Worm (Caenorhabditis elegans): ENCODE data around the gene zmp-6.

zmp-6 gene

DNA sequence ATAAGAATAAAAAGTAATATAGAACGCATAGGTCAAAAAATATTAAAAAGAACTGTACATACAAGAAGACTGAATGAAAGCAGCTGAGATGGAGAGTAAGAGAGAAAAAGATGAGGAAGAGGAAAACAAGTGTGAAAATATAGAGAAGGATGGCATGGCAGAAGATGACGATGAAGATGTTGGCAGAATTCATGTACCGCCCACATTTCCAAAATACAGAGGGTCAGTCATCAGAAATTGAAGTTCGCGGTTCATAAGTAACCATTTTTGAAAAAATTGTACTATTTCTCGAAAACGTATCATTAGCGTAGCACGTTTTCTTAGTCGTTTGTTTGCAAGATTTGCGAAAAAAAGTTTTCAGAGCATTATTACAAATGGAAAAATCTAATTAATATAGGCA is at the start of gene zmp-6:
Gene zmp-6 (minus strand): TSS at position 101 of the 400 bp plus-strand sequence.
- TF ChIP-seq efl-3 (GFP tag; optimal IDR thresholded peaks at IDR 0.05), result no peak

DNA sequence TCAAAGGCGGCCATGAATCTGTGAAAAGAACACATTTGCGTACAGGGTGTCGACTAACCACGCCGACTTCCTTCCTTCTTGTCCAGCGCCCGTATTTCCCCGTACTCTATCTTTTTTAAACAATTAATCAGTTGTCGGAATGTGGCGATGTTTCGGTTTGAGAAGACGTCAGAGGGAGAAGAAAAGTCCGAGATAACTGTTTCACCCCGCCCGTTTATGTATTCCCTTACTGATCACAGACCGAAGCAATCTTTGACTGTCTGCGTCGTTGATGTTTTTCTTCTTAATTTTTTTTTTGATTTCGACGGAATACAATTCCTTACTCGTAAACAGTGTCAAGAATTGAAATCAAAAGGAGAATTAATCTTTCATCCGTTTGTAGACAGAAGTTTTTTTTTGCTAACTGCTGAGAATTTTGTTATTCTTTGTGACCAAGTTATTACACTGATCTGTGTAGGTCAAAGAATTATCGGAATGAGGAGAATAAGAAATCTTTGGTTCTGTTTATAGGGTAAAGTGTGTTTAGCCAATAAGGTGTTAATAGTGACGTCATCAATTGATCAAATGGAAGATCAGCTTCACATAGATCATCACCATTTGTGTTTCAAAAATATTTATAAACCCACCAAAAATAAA is 49.5 kb upstream of the zmp-6 start:
- no peak for TF ChIP-seq dpl-1 (GFP tag; optimal IDR thresholded peaks at IDR 0.05)
- no peak for TF ChIP-seq sptf-1 (tag; optimal IDR thresholded peaks at IDR 0.05)
- TF ChIP-seq elt-2 (tag; optimal IDR thresholded peaks at IDR 0.05), result no peak
- peak; percentile 42 for TF ChIP-seq nhr-71 (tag; optimal IDR thresholded peaks at IDR 0.05)
- no peak for TF ChIP-seq nhr-77 (tag; optimal IDR thresholded peaks at IDR 0.05)
- peak in 3 of 6 experiments; percentile 58 to 71 (median 65) for TF ChIP-seq elt-3 (tag; optimal IDR thresholded peaks at IDR 0.05)
- TF ChIP-seq tlp-1 (tag; optimal IDR thresholded peaks at IDR 0.05), result no peak
- peak; percentile 37 for TF ChIP-seq nhr-90 (tag; optimal IDR thresholded peaks at IDR 0.05; ENCODE audit: poor library complexity)
- no peak for TF ChIP-seq nhr-11 (tag; optimal IDR thresholded peaks at IDR 0.05)
- no peak for TF ChIP-seq nhr-237 (tag; optimal IDR thresholded peaks at IDR 0.05)
- TF ChIP-seq nhr-20 (tag; optimal IDR thresholded peaks at IDR 0.05), result peak; percentile 62
- TF ChIP-seq blmp-1 (tag; optimal IDR thresholded peaks at IDR 0.05), result peak; percentile 79
- no peak for TF ChIP-seq hpl-2 (GFP tag; optimal IDR thresholded peaks at IDR 0.05)
- TF ChIP-seq vab-15 (tag; optimal IDR thresholded peaks at IDR 0.05), result peak; percentile 23
- TF ChIP-seq efl-1 (optimal IDR thresholded peaks at IDR 0.05), result no peak
- peak in 1 of 2 experiments; percentile 79 for TF ChIP-seq efl-1 (GFP tag; optimal IDR thresholded peaks at IDR 0.05 in 1 of 2)
- peak in 1 of 2 experiments; percentile 33 for TF ChIP-seq lsy-2 (tag; optimal IDR thresholded peaks at IDR 0.05)
- TF ChIP-seq lin-35 (GFP tag; optimal IDR thresholded peaks at IDR 0.05), result peak in 1 of 2 experiments; percentile 34
- peak; percentile 60 for TF ChIP-seq lin-14 (GFP tag; optimal IDR thresholded peaks at IDR 0.05)
- no peak for TF ChIP-seq nhr-84 (tag; optimal IDR thresholded peaks at IDR 0.05)
- no peak for TF ChIP-seq C04F5.9 (tag; optimal IDR thresholded peaks at IDR 0.05)
- TF ChIP-seq unc-130 (tag; optimal IDR thresholded peaks at IDR 0.05), result peak; percentile 17
- no peak for TF ChIP-seq skn-1 (tag; optimal IDR thresholded peaks at IDR 0.05)
- peak; percentile 95 for TF ChIP-seq nhr-85 (tag)
- TF ChIP-seq nhr-19 (GFP tag; conservative IDR thresholded peaks at IDR 0.05), result peak; percentile 21; the same call in 1 of the 2 replicates
- no peak for TF ChIP-seq swsn-7 (tag; optimal IDR thresholded peaks at IDR 0.05)
- no peak for TF ChIP-seq ceh-88 (GFP tag; IDR thresholded peaks at IDR 0.05)
- no peak for TF ChIP-seq egl-27 (tag; optimal IDR thresholded peaks at IDR 0.05)
- TF ChIP-seq lin-13 (GFP tag; optimal IDR thresholded peaks at IDR 0.05), result no peak
- TF ChIP-seq ets-5 (GFP tag; IDR thresholded peaks at IDR 0.05), result no peak
- TF ChIP-seq dsc-1 (tag; optimal IDR thresholded peaks at IDR 0.05), result no peak
- TF ChIP-seq snu-23 (GFP tag; optimal IDR thresholded peaks at IDR 0.05), result peak; percentile 27
- TF ChIP-seq C16A3.4 (tag; optimal IDR thresholded peaks at IDR 0.05), result no peak
- peak; percentile 11 for TF ChIP-seq tbx-2 (tag; optimal IDR thresholded peaks at IDR 0.05)

DNA sequence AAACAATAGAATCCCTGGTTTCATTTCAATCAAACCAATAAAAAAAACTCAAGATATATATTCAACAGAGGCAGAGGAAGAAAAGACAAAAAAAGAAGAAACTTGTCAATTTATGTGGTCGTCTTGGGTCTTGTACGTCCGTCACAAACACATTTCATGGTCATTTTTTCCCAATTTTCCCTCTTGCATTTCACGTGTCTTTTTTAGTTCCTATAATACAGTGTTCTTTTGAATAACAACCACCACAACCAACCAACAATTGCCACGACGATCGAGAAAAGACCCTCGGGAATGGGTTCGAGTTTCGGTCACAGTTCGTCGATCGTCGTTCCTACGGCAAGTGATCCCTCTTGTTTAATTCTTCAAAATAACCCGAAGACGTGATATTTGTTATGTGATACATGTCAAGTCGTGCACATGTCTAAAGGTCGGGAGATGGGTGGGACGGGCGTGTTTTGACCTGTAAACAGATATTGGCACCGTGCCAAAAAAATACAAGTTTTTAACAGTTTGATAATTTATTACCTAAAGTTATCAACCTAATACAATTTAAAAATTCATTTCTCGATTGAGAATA is 48.5 kb upstream of the zmp-6 start:
- TF ChIP-seq ceh-82 (tag; optimal IDR thresholded peaks at IDR 0.05), result no peak
- no peak for TF ChIP-seq ceh-90 (tag; optimal IDR thresholded peaks at IDR 0.05)
- TF ChIP-seq unc-30 (tag; optimal IDR thresholded peaks at IDR 0.05), result no peak
- no peak for TF ChIP-seq zag-1 (tag; optimal IDR thresholded peaks at IDR 0.05)
- no peak for TF ChIP-seq mef-2 (tag; optimal IDR thresholded peaks at IDR 0.05)
- no peak for TF ChIP-seq ceh-63 (GFP tag; optimal IDR thresholded peaks at IDR 0.05)
- no peak for TF ChIP-seq jun-1 (tag; optimal IDR thresholded peaks at IDR 0.05)
- TF ChIP-seq aly-2 (tag; optimal IDR thresholded peaks at IDR 0.05), result no peak
- TF ChIP-seq xbp-1 (tag; optimal IDR thresholded peaks at IDR 0.05), result peak; percentile 89
- no peak for TF ChIP-seq nhr-237 (tag; optimal IDR thresholded peaks at IDR 0.05)
- TF ChIP-seq blmp-1 (tag; optimal IDR thresholded peaks at IDR 0.05), result peak; percentile 39
- no peak for TF ChIP-seq Y116A8C.19 (tag; optimal IDR thresholded peaks at IDR 0.05; ENCODE audit: borderline replicate concordance)
- TF ChIP-seq elt-3 (tag; optimal IDR thresholded peaks at IDR 0.05), result peak in 1 of 6 experiments; percentile 18
- no peak for TF ChIP-seq fkh-10 (GFP tag; optimal IDR thresholded peaks at IDR 0.05)
- no peak for TF ChIP-seq fkh-4 (tag; optimal IDR thresholded peaks at IDR 0.05; ENCODE audit: borderline replicate concordance)
- TF ChIP-seq tlp-1 (tag; optimal IDR thresholded peaks at IDR 0.05), result no peak
- no peak for TF ChIP-seq nhr-19 (GFP tag; conservative IDR thresholded peaks at IDR 0.05)
- TF ChIP-seq rnt-1 (tag; optimal IDR thresholded peaks at IDR 0.05), result no peak
- TF ChIP-seq sptf-1 (tag; optimal IDR thresholded peaks at IDR 0.05), result no peak
- TF ChIP-seq mep-1 (tag; optimal IDR thresholded peaks at IDR 0.05), result peak; percentile 38
- no peak for TF ChIP-seq C04F5.9 (tag; optimal IDR thresholded peaks at IDR 0.05)
- no peak for TF ChIP-seq ceh-88 (GFP tag; IDR thresholded peaks at IDR 0.05)
- peak in 1 of 2 experiments; percentile 2 for TF ChIP-seq lsy-2 (tag; optimal IDR thresholded peaks at IDR 0.05)
- TF ChIP-seq snu-23 (GFP tag; optimal IDR thresholded peaks at IDR 0.05), result peak; percentile 26
- no peak for TF ChIP-seq ama-1 (optimal IDR thresholded peaks at IDR 0.05)

All from whole organism, L1 larva.